Worm (Caenorhabditis elegans) whole organism, early embryonic: ENCODE results near the gene F18H3.4.

Experiments
- aly-1 ChIP-seq: sonication (generic microtip); optimal IDR thresholded peaks from 2 replicates; lab custom pipeline; 2016; ENCODE audit warnings: missing genetic modification characterization, missing compliant biosample characterization
- ama-1 ChIP-seq: fragments of 150-350 bp; optimal IDR thresholded peaks from 2 replicates; lab custom pipeline; 2014
- ceh-13 ChIP-seq: fragments of 200-800 bp; sonication (Bioruptor generic); optimal IDR thresholded peaks from 2 replicates; lab custom pipeline; 2018; ENCODE audit warnings: mild to moderate bottlenecking, missing genetic modification characterization, missing compliant biosample characterization
- ets-7 ChIP-seq: sonication (generic microtip); optimal IDR thresholded peaks from 2 replicates; lab custom pipeline; 2016; ENCODE audit warnings: missing genotype, missing genetic modification characterization, missing compliant biosample characterization
- flt-1 ChIP-seq: fragments of 200-800 bp; sonication (Bioruptor generic); IDR thresholded peaks from 2 replicates; pipeline ENCODE4 v1.3.6; 2022; ENCODE audit warnings: missing genetic modification characterization, missing compliant biosample characterization
- hmbx-1 ChIP-seq: sonication (generic microtip); optimal IDR thresholded peaks from 2 replicates; lab custom pipeline; 2016; ENCODE audit warnings: mild to moderate bottlenecking, missing genetic modification characterization, missing compliant biosample characterization
- hmg-4 ChIP-seq: fragments of 200-800 bp; sonication (Bioruptor generic); optimal IDR thresholded peaks from 2 replicates; lab custom pipeline; 2018; ENCODE audit warnings: mild to moderate bottlenecking, missing genetic modification characterization, missing compliant biosample characterization
- tbx-37 ChIP-seq: fragments of 200-800 bp; sonication (Bioruptor generic); conservative IDR thresholded peaks from 2 replicates; pipeline ENCODE4 v1.3.6; 2022; ENCODE audit warnings: missing genetic modification reagents, missing genetic modification characterization, missing compliant biosample characterization
- tra-4 ChIP-seq: sonication (generic microtip); optimal IDR thresholded peaks from 2 replicates; lab custom pipeline; 2017; ENCODE audit warnings: missing genetic modification characterization, missing compliant biosample characterization

ce11 chrX:13561954-13562353, 33.1 kb downstream of the F18H3.4 start:
- TF ChIP-seq tra-4 (tag; lab: Kevin White, UChicago) (no peak), aly-1 (tag; lab: Kevin White, UChicago) (no peak), ceh-13 (no peak), tbx-37 (GFP tag; lab: Robert Waterston, UW) (no peak), hmg-4 (GFP tag; lab: Kevin White, UChicago) (no peak), ama-1 (lab: Kevin White, UChicago) (no peak), flt-1 (GFP tag; lab: Robert Waterston, UW) (no peak), hmbx-1 (tag; lab: Kevin White, UChicago) (no peak), ets-7 (tag; lab: Kevin White, UChicago) (no peak)
